Worm (Caenorhabditis elegans) whole organism, L4 larva: ENCODE data around the gene srz-16.

Source experiments
- D1046.2 ChIP-seq: fragments of 200-800 bp; sonication (Bioruptor generic); IDR thresholded peaks from 2 replicates; pipeline ENCODE4 v1.3.6; 2022; ENCODE audit warnings: missing genetic modification characterization, missing compliant biosample characterization
- F10B5.3 ChIP-seq: sonication (generic microtip); optimal IDR thresholded peaks from 2 replicates; lab custom pipeline; 2016; ENCODE audit warnings: mild to moderate bottlenecking, missing genetic modification characterization, missing compliant biosample characterization
- aha-1 ChIP-seq: fragments of 150-350 bp; peaks from one replicate; lab custom pipeline; 2014; ENCODE audit warnings: missing biosample characterization, missing genetic modification characterization
- ama-1 ChIP-seq: fragments of 150-350 bp; optimal IDR thresholded peaks from 2 replicates; lab custom pipeline; 2014; ENCODE audit warnings: inconsistent platforms, mixed read lengths
- lir-3 ChIP-seq: sonication (generic microtip); optimal IDR thresholded peaks from 2 replicates; lab custom pipeline; 2016; ENCODE audit warnings: mild to moderate bottlenecking, missing genetic modification characterization, missing compliant biosample characterization
- lsy-2 ChIP-seq, 2 experiments: fragments of 150-350 bp in 1 of 2; sonication (generic microtip) in 1 of 2; optimal IDR thresholded peaks; 2 replicates each; lab custom pipeline; 2014 to 2017; ENCODE audit warnings: missing biosample characterization in 2 of 2, missing genetic modification characterization in 2 of 2
- unc-62 ChIP-seq, 3 experiments: fragments of 150-350 bp in 1 of 3; sonication (generic microtip); optimal IDR thresholded peaks in 2 of 3; peaks in 1 of 3; 1 replicate in 1 of 3; 2 replicates in 2 of 3; lab custom pipeline; 2014 to 2017; ENCODE audit warnings: missing biosample characterization in 3 of 3, missing genetic modification characterization in 3 of 3, missing genetic modification reagents in 3 of 3, missing genotype in 1 of 3
- zip-2 ChIP-seq: fragments of 150-350 bp; optimal IDR thresholded peaks from 2 replicates; lab custom pipeline; 2014; ENCODE audit warnings: missing biosample characterization, missing genetic modification characterization

DNA sequence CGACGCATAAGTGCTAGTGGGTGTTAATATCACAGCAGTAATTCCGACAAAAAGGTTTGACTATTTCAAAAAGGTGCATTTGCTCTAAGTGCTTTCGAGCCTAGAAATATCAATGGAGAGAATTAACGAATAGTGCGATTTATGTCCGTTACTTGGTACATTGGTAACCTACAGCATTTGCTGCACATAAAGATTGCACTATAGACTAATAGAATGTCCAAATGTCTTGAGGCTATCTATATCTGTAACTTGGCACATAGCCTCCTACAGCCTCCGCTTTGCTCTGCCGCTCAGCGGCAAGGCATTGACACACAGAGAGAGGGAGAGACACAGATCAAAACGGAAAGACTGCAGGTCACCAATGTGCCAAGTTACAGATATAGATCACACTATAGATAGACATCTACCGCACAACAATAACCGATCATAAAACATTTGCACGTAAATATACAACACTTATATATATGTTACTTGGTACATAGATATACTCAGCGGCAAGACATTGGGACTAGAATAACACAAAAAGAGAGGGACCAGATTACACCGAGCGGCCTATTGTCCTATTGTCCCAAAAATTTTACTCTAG is 9.1 kb upstream of the srz-16 start, which contains the start of the genes srh-217 and Y113G7B.28:
- TF ChIP-seq lsy-2 (tag; optimal IDR thresholded peaks at IDR 0.05; lab: Kevin White, UChicago) (no peak), aha-1 (tag; lab: Kevin White, UChicago) (no peak), F10B5.3 (tag; lab: Kevin White, UChicago) (no peak), unc-62 (GFP tag; optimal IDR thresholded peaks at IDR 0.05 in 1 of 2; lab: Kevin White, UChicago) (no peak), unc-62 (tag; optimal IDR thresholded peaks at IDR 0.05; lab: Kevin White, UChicago) (no peak), ama-1 (lab: Kevin White, UChicago) (no peak), D1046.2 (no peak), zip-2 (no peak), lir-3 (no peak)
